Worm (Caenorhabditis elegans) whole organism, young adult: ENCODE measurements around the gene ins-11.

ENCODE experiments used
- B0336.3 ChIP-seq: fragments of 200-800 bp; sonication (Bioruptor generic); IDR thresholded peaks from 2 replicates; pipeline ENCODE4 v1.3.6; 2022; ENCODE audit warnings: missing genetic modification characterization, missing compliant biosample characterization
- D2030.7 ChIP-seq: fragments of 200-800 bp; sonication (Bioruptor generic); IDR thresholded peaks from 2 replicates; pipeline ENCODE4 v1.3.6; 2022; ENCODE audit warnings: missing genetic modification reagents, missing genetic modification characterization, missing compliant biosample characterization
- F23B12.7 ChIP-seq: sonication (generic microtip); optimal IDR thresholded peaks from 2 replicates; lab custom pipeline; 2017; ENCODE audit warnings: missing genetic modification characterization, mild to moderate bottlenecking, missing compliant biosample characterization, antibody characterized with exemption, moderate library complexity; ENCODE audit not compliant: insufficient read depth
- F49E8.2 ChIP-seq: sonication (generic microtip); optimal IDR thresholded peaks from 3 replicates; lab custom pipeline; 2017; ENCODE audit warnings: missing genetic modification characterization, mild to moderate bottlenecking, missing compliant biosample characterization, antibody characterized with exemption, moderate library complexity; ENCODE audit not compliant: insufficient read depth
- F55B11.4 ChIP-seq: sonication (generic microtip); optimal IDR thresholded peaks from 2 replicates; lab custom pipeline; 2016; ENCODE audit warnings: missing compliant biosample characterization, missing genetic modification characterization, borderline replicate concordance; ENCODE audit not compliant: insufficient read depth
- K11D2.4 ChIP-seq: fragments of 200-800 bp; sonication (Bioruptor generic); IDR thresholded peaks from 2 replicates; pipeline ENCODE4 v1.3.6; 2022; ENCODE audit warnings: missing genetic modification reagents, missing genetic modification characterization, missing compliant biosample characterization
- T07F8.4 ChIP-seq: sonication (generic microtip); optimal IDR thresholded peaks from 2 replicates; lab custom pipeline; 2016; ENCODE audit warnings: mild to moderate bottlenecking, missing genetic modification characterization, moderate library complexity, missing compliant biosample characterization
- Y53G8AR.9 ChIP-seq: fragments of 200-800 bp; sonication (Bioruptor generic); conservative IDR thresholded peaks from 2 replicates; pipeline ENCODE4 v1.3.6; 2022; ENCODE audit warnings: missing genetic modification reagents, missing genetic modification characterization, missing compliant biosample characterization
- Y56A3A.18 ChIP-seq: fragments of 200-800 bp; sonication (Bioruptor generic); IDR thresholded peaks from 2 replicates; pipeline ENCODE4 v1.3.6; 2022; ENCODE audit warnings: missing genetic modification reagents, missing genetic modification characterization, missing compliant biosample characterization
- Y67H2A.10 ChIP-seq: fragments of 200-800 bp; sonication (Bioruptor generic); conservative IDR thresholded peaks from 2 replicates; pipeline ENCODE4 v1.3.6; 2022; ENCODE audit warnings: missing genetic modification reagents, missing genetic modification characterization, missing compliant biosample characterization
- Y79H2A.3 ChIP-seq: fragments of 200-800 bp; sonication (Bioruptor generic); conservative IDR thresholded peaks from 2 replicates; pipeline ENCODE4 v1.3.6; 2022; ENCODE audit warnings: missing genetic modification reagents, missing genetic modification characterization, missing compliant biosample characterization
- ama-1 ChIP-seq, 3 experiments: fragments of 150-350 bp in 1 of 3; sonication (generic microtip) in 2 of 3; optimal IDR thresholded peaks; 2 replicates each; lab custom pipeline; 2014 to 2018; ENCODE audit warnings: missing biosample characterization in 2 of 3, missing genetic modification characterization in 2 of 3, missing genetic modification reagents in 2 of 3
- athp-1 ChIP-seq: sonication (generic microtip); optimal IDR thresholded peaks from 2 replicates; lab custom pipeline; 2017; ENCODE audit warnings: mild to moderate bottlenecking, missing genetic modification characterization, missing compliant biosample characterization
- attf-3 ChIP-seq: fragments of 200-800 bp; sonication (Bioruptor generic); conservative IDR thresholded peaks from 2 replicates; pipeline ENCODE4 v1.3.6; 2022; ENCODE audit warnings: missing genetic modification reagents, missing genetic modification characterization, missing compliant biosample characterization
- attf-5 ChIP-seq: fragments of 200-800 bp; sonication (Bioruptor generic); optimal IDR thresholded peaks from 2 replicates; lab custom pipeline; 2018; ENCODE audit warnings: mild to moderate bottlenecking, missing genetic modification characterization, missing compliant biosample characterization
- ceh-58 ChIP-seq: fragments of 200-800 bp; sonication (Bioruptor generic); IDR thresholded peaks from 2 replicates; pipeline ENCODE4 v1.3.6; 2022; ENCODE audit warnings: missing genetic modification characterization, missing compliant biosample characterization
- efl-1 ChIP-seq: fragments of 150-350 bp; optimal IDR thresholded peaks from 2 replicates; lab custom pipeline; 2014; ENCODE audit warnings: missing biosample characterization, missing genetic modification reagents, missing genetic modification characterization
- egrh-3 ChIP-seq: fragments of 200-800 bp; sonication (Bioruptor generic); IDR thresholded peaks from 2 replicates; pipeline ENCODE4 v1.3.6; 2022; ENCODE audit warnings: missing genetic modification reagents, missing genetic modification characterization, missing compliant biosample characterization
- ekl-4 ChIP-seq: fragments of 200-800 bp; sonication (Bioruptor generic); IDR thresholded peaks from 2 replicates; pipeline ENCODE4 v1.3.6; 2022; ENCODE audit warnings: missing genetic modification reagents, missing genetic modification characterization, missing compliant biosample characterization
- ets-4 ChIP-seq: fragments of 200-800 bp; sonication (Bioruptor generic); optimal IDR thresholded peaks from 2 replicates; lab custom pipeline; 2018; ENCODE audit warnings: mild to moderate bottlenecking, missing genetic modification characterization, missing compliant biosample characterization
- him-1 ChIP-seq: sonication (generic microtip); optimal IDR thresholded peaks from 2 replicates; lab custom pipeline; 2016; ENCODE audit warnings: missing genotype, missing genetic modification reagents, missing genetic modification characterization, missing compliant biosample characterization
- hlh-12 ChIP-seq: sonication (generic microtip); optimal IDR thresholded peaks from 2 replicates; lab custom pipeline; 2016; ENCODE audit warnings: missing genetic modification characterization, missing compliant biosample characterization
- hmg-1.2 ChIP-seq: fragments of 200-800 bp; sonication (Bioruptor generic); IDR thresholded peaks from 2 replicates; pipeline ENCODE4 v1.3.6; 2022; ENCODE audit warnings: missing genetic modification reagents, missing genetic modification characterization, missing compliant biosample characterization
- lin-54 ChIP-seq: fragments of 200-800 bp; sonication (Bioruptor generic); optimal IDR thresholded peaks from 2 replicates; lab custom pipeline; 2018; ENCODE audit warnings: mild to moderate bottlenecking, missing genetic modification characterization, missing compliant biosample characterization
- madf-10 ChIP-seq: sonication (generic microtip); optimal IDR thresholded peaks from 2 replicates; lab custom pipeline; 2016; ENCODE audit warnings: mild to moderate bottlenecking, missing genetic modification characterization, missing compliant biosample characterization
- madf-3 ChIP-seq: fragments of 200-800 bp; sonication (Bioruptor generic); IDR thresholded peaks from 2 replicates; pipeline ENCODE4 v1.3.6; 2022; ENCODE audit warnings: missing genetic modification reagents, missing genetic modification characterization, missing compliant biosample characterization
- madf-6 ChIP-seq: fragments of 200-800 bp; sonication (Bioruptor generic); IDR thresholded peaks from 2 replicates; pipeline ENCODE4 v1.3.6; 2022; ENCODE audit warnings: missing genetic modification reagents, missing genetic modification characterization, missing compliant biosample characterization
- mes-4 ChIP-seq: sonication (generic microtip); optimal IDR thresholded peaks from 2 replicates; lab custom pipeline; 2016; ENCODE audit warnings: missing genotype, missing genetic modification characterization, missing compliant biosample characterization
- nfya-2 ChIP-seq: fragments of 200-800 bp; sonication (Bioruptor generic); IDR thresholded peaks from 2 replicates; pipeline ENCODE4 v1.3.6; 2022; ENCODE audit warnings: missing genetic modification reagents, missing genetic modification characterization, missing compliant biosample characterization
- nhr-80 ChIP-seq: sonication (generic microtip); optimal IDR thresholded peaks from 2 replicates; lab custom pipeline; 2016; ENCODE audit warnings: missing genetic modification characterization, missing compliant biosample characterization
- pha-4 ChIP-seq: fragments of 150-350 bp; sonication (generic microtip); optimal IDR thresholded peaks from 2 replicates; lab custom pipeline; 2014; ENCODE audit warnings: missing biosample characterization, missing genetic modification reagents, missing genetic modification characterization
- rec-8 ChIP-seq, 2 experiments: sonication (generic microtip); optimal IDR thresholded peaks; 2 replicates each; lab custom pipeline; 2016; ENCODE audit warnings: mild to moderate bottlenecking in 2 of 2, missing genetic modification characterization in 2 of 2, missing genetic modification reagents in 2 of 2, missing genotype in 2 of 2, missing biosample characterization in 1 of 2, missing compliant biosample characterization in 1 of 2, moderate library complexity in 1 of 2
- snpc-1.3 ChIP-seq: sonication (generic microtip); optimal IDR thresholded peaks from 2 replicates; lab custom pipeline; 2017; ENCODE audit warnings: missing genetic modification characterization, mild to moderate bottlenecking, missing compliant biosample characterization, antibody characterized with exemption, moderate library complexity, missing genotype, missing genetic modification reagents; ENCODE audit not compliant: insufficient read depth
- snpc-4 ChIP-seq, 5 experiments: fragments of 150-350 bp in 1 of 5; sonication (generic microtip) in 4 of 5; optimal IDR thresholded peaks; 2 replicates each; lab custom pipeline; 2014 to 2018; ENCODE audit warnings: missing genetic modification characterization in 5 of 5, missing biosample characterization in 3 of 5, antibody characterized with exemption in 2 of 5, mild to moderate bottlenecking in 2 of 5, missing compliant biosample characterization in 2 of 5, missing genotype in 2 of 5, moderate library complexity in 2 of 5, missing genetic modification reagents in 1 of 5
- somi-1 ChIP-seq: fragments of 200-800 bp; sonication (Bioruptor generic); optimal IDR thresholded peaks from 2 replicates; lab custom pipeline; 2018; ENCODE audit warnings: mild to moderate bottlenecking, missing genetic modification characterization, missing compliant biosample characterization
- unc-130 ChIP-seq: sonication (generic microtip); optimal IDR thresholded peaks from 2 replicates; lab custom pipeline; 2016; ENCODE audit warnings: missing genetic modification reagents, missing genetic modification characterization, missing compliant biosample characterization
- zim-3 ChIP-seq: sonication (generic microtip); optimal IDR thresholded peaks from 2 replicates; lab custom pipeline; 2017; ENCODE audit warnings: mild to moderate bottlenecking, missing genetic modification characterization, moderate library complexity, missing compliant biosample characterization
- ztf-28 ChIP-seq: fragments of 200-800 bp; sonication (Bioruptor generic); IDR thresholded peaks from 2 replicates; pipeline ENCODE4 v1.3.6; 2022; ENCODE audit warnings: missing genetic modification reagents, missing genetic modification characterization, missing compliant biosample characterization

The ins-11 gene

DNA sequence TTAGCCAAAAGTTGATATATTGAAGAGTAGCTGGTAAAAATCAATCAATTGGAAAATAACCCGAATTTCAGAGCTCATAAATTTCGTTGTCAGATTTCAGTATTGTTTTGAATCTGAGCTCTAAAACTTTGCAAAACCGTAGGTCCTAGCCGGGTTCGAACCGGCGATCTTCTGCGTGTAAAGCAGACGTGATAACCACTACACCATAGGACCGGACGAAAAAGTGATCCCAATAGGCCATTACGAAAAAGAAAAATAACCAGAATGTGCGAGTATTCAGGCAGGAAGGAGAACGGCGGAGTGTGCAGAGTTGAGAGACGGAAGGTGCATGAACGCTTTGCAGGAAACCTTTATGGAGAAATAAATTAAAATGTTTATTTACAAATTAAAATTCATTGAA, 20.5 kb downstream of the ins-11 start (continued):
- TF ChIP-seq efl-1 (GFP tag; lab: Kevin White, UChicago) (no peak), hmg-1.2 (GFP tag; lab: Robert Waterston, UW) (peak; percentile 71), lin-54 (GFP tag; lab: Kevin White, UChicago) (peak; percentile 58), athp-1 (tag; lab: Kevin White, UChicago) (peak; percentile 50), pha-4 (tag; lab: Kevin White, UChicago) (no peak), B0336.3 (0 out of 2 replicates have a peak, but pooled peaks have one; percentile 28), hlh-12 (tag; lab: Kevin White, UChicago) (no peak), nhr-80 (tag; lab: Kevin White, UChicago) (peak; percentile 28), rec-8 (tag; optimal IDR thresholded peaks at IDR 0.05; lab: Kevin White, UChicago) (peak in 1 of 2 experiments; percentile 65), F49E8.2 (tag; lab: Kevin White, UChicago) (no peak), Y53G8AR.9 (GFP tag; lab: Robert Waterston, UW) (no peak), snpc-1.3 (peak; percentile 80), K11D2.4 (no peak), T07F8.4 (tag; lab: Kevin White, UChicago) (peak; percentile 24), snpc-4 (GFP tag; optimal IDR thresholded peaks at IDR 0.05; lab: Kevin White, UChicago) (peak; percentile 54), snpc-4 (tag; optimal IDR thresholded peaks at IDR 0.05; lab: Kevin White, UChicago) (peak; percentile 25 to 86 (median 70)), Y79H2A.3 (GFP tag; lab: Robert Waterston, UW) (no peak), attf-3 (GFP tag; lab: Robert Waterston, UW) (0 out of 2 replicates have a peak, but pooled peaks have one; percentile 13), madf-10 (peak; percentile 1), nfya-2 (GFP tag; lab: Robert Waterston, UW) (no peak), F55B11.4 (tag; lab: Kevin White, UChicago) (no peak), ets-4 (GFP tag; lab: Kevin White, UChicago) (no peak), him-1 (tag; lab: Kevin White, UChicago) (peak; percentile 80), ekl-4 (GFP tag; lab: Robert Waterston, UW) (peak; percentile 40; the same call in 1 of the 2 replicates), Y56A3A.18 (GFP tag; lab: Robert Waterston, UW) (0 out of 2 replicates have a peak, but pooled peaks have one; percentile 55), F23B12.7 (peak; percentile 81), ama-1 (optimal IDR thresholded peaks at IDR 0.05; lab: Kevin White, UChicago) (no peak), ama-1 (GFP tag; optimal IDR thresholded peaks at IDR 0.05; lab: Kevin White, UChicago) (peak; percentile 9 to 73), madf-6 (GFP tag; lab: Robert Waterston, UW) (no peak), zim-3 (peak; percentile 35), unc-130 (GFP tag; lab: Kevin White, UChicago) (peak; percentile 18), D2030.7 (GFP tag; lab: Robert Waterston, UW) (0 out of 2 replicates have a peak, but pooled peaks have one; percentile 26), ceh-58 (no peak), Y67H2A.10 (GFP tag; lab: Robert Waterston, UW) (no peak), mes-4 (tag; lab: Kevin White, UChicago) (peak; percentile 56), attf-5 (GFP tag; lab: Kevin White, UChicago) (peak; percentile 30), egrh-3 (GFP tag; lab: Robert Waterston, UW) (no peak), somi-1 (GFP tag; lab: Kevin White, UChicago) (no peak), ztf-28 (no peak), madf-3 (GFP tag; lab: Robert Waterston, UW) (no peak)
